Worm (Caenorhabditis elegans): ENCODE results near the gene nspg-9.

The nspg-9 gene

DNA sequence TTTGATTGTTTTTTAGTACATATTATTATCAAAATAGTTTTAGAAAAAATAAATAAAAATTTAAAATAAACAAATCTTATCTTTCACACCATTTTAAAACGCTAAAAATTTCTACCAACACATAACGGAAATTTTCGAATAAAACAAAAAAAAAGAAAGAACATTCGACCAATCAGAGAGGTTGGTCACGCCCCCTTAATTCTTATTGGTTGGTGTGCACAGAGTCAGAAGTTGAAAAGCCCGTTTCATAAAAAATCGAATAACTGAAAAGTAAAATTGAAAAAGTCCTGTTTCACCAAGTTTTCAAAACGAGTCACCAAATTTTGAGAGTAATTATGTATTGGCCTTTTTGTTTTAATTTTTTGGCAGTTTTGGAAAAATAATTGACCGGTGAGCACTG lies 34.4 kb downstream of the nspg-9 start:
- TF ChIP-seq sea-1 (GFP tag; conservative IDR thresholded peaks at IDR 0.05) = no peak
- TF ChIP-seq ceh-13 (GFP tag; optimal IDR thresholded peaks at IDR 0.05) = no peak
- no peak for TF ChIP-seq tra-4 (tag; optimal IDR thresholded peaks at IDR 0.05)
- TF ChIP-seq ceh-36 (tag; optimal IDR thresholded peaks at IDR 0.05) = no peak
- TF ChIP-seq ets-7 (tag; optimal IDR thresholded peaks at IDR 0.05) = no peak
- TF ChIP-seq hnd-1 (tag; optimal IDR thresholded peaks at IDR 0.05) = no peak
- no peak for TF ChIP-seq ama-1 (optimal IDR thresholded peaks at IDR 0.05)
- TF ChIP-seq pes-1 (GFP tag; IDR thresholded peaks at IDR 0.05) = no peak
- no peak for TF ChIP-seq aly-1 (tag; optimal IDR thresholded peaks at IDR 0.05)
- no peak for TF ChIP-seq F13C5.2 (tag; optimal IDR thresholded peaks at IDR 0.05)
- TF ChIP-seq tbx-37 (GFP tag; conservative IDR thresholded peaks at IDR 0.05) = no peak
- no peak for TF ChIP-seq hmbx-1 (tag; optimal IDR thresholded peaks at IDR 0.05)
- no peak for TF ChIP-seq scrt-1 (GFP tag; IDR thresholded peaks at IDR 0.05)
- TF ChIP-seq flt-1 (GFP tag; IDR thresholded peaks at IDR 0.05) = no peak
- TF ChIP-seq hmg-4 (GFP tag; optimal IDR thresholded peaks at IDR 0.05) = no peak
- TF ChIP-seq tbx-11 (GFP tag; IDR thresholded peaks at IDR 0.05) = no peak
- no peak for TF ChIP-seq B0310.2 (tag; optimal IDR thresholded peaks at IDR 0.05)

DNA sequence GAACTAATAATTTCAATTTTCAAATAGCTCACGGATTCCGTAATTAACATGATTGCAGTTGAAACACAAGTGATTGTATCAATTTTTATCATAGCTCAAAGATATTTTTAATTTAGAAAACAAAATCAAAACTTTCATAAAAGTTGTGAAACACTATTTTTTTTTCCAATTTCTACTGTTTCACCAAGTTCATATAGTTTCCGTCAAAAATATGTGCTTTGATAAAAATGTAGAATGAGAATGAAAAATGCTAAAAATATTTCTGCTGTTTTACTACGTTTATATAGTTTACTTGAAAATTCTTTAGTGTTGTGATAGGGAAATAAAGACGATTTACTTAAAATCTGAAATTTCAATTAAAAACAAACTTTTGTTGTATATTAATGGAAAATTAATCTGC lies 38.8 kb downstream of the nspg-9 start:
- TF ChIP-seq ama-1 (optimal IDR thresholded peaks at IDR 0.05) = no peak

DNA sequence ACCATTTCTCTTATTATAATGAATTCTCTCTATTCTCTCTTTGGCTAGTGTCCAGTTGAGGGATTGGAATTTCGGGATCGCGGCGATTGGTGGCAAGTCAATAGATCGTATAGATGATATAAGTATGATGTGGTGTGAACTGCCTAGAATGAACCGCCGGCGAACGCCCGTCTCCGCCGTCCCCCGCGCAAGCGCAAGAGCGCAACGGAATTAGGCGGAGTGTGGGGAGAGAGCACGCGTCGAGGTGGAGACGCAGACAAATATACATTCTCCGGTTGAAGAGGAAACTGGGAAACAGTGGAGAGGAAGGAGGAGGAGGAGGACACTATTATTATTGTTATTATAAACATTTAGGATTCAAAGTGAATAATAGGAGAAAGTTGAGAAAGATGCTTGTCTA lies 39.8 kb downstream of the nspg-9 start:
- TF ChIP-seq pes-1 (GFP tag; IDR thresholded peaks at IDR 0.05) (no peak), ceh-13 (GFP tag; optimal IDR thresholded peaks at IDR 0.05) (no peak), tbx-37 (GFP tag; conservative IDR thresholded peaks at IDR 0.05) (no peak), tbx-11 (GFP tag; IDR thresholded peaks at IDR 0.05) (no peak), scrt-1 (GFP tag; IDR thresholded peaks at IDR 0.05) (0 out of 2 replicates have a peak, but pooled peaks have one; percentile 13), sea-1 (GFP tag; conservative IDR thresholded peaks at IDR 0.05) (no peak), F13C5.2 (tag; optimal IDR thresholded peaks at IDR 0.05) (no peak)

DNA sequence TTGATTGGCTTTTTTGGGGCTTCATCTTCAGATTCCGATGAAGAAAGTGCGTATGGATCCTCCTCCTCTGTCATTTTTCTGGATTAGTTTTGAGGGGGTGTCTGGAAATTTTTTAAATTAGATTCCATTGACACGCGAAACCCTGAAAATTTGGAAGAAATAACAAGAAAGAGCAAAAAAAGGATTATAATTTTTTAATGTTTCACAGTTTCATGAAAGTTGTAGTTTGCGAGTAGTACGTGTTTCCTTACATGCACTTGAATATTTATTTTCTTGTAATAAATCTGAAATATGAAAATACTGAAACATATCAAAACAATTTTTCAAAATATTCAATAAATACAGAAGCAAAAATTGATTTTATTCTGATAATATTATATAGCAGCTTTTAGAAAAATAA lies 48.4 kb downstream of the nspg-9 start, which contains the start of gene tag-273:
tag-273 (minus strand) TSS at position 101 of the 400 bp plus-strand sequence.
- TF ChIP-seq pes-1 (GFP tag; IDR thresholded peaks at IDR 0.05) = no peak
- no peak for TF ChIP-seq aly-1 (tag; optimal IDR thresholded peaks at IDR 0.05)
- TF ChIP-seq tra-4 (tag; optimal IDR thresholded peaks at IDR 0.05) = no peak
- TF ChIP-seq ama-1 (optimal IDR thresholded peaks at IDR 0.05) = no peak
- TF ChIP-seq F13C5.2 (tag; optimal IDR thresholded peaks at IDR 0.05) = no peak
- TF ChIP-seq hmg-4 (GFP tag; optimal IDR thresholded peaks at IDR 0.05) = no peak
- TF ChIP-seq tbx-11 (GFP tag; IDR thresholded peaks at IDR 0.05) = no peak
- no peak for TF ChIP-seq scrt-1 (GFP tag; IDR thresholded peaks at IDR 0.05)
- TF ChIP-seq flt-1 (GFP tag; IDR thresholded peaks at IDR 0.05) = no peak
- no peak for TF ChIP-seq ceh-13 (GFP tag; optimal IDR thresholded peaks at IDR 0.05)
- no peak for TF ChIP-seq B0310.2 (tag; optimal IDR thresholded peaks at IDR 0.05)
- no peak for TF ChIP-seq sea-1 (GFP tag; conservative IDR thresholded peaks at IDR 0.05)
- TF ChIP-seq hmbx-1 (tag; optimal IDR thresholded peaks at IDR 0.05) = no peak
- TF ChIP-seq hnd-1 (tag; optimal IDR thresholded peaks at IDR 0.05) = no peak
- TF ChIP-seq ceh-36 (tag; optimal IDR thresholded peaks at IDR 0.05) = no peak
- no peak for TF ChIP-seq ets-7 (tag; optimal IDR thresholded peaks at IDR 0.05)
- no peak for TF ChIP-seq tbx-37 (GFP tag; conservative IDR thresholded peaks at IDR 0.05)

DNA sequence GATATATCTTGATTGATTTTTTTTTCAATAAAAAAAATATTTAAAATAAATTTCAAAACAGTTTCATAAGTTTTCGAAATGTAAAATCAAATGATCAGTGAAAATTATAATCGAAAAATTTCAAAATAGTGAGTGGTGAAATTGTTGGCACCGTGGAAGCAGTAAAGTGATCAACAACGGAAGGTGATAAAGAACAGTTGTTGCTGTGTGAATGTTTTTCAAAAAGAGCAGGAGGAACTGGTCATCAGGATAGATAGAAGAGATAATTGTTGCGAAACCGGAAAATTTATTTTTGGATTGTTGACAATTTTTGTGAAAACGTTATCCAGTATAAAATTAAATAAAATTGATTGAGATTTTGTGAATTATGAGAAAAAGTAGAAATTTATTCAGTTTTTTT lies 49.3 kb downstream of the nspg-9 start:
- TF ChIP-seq tbx-37 (GFP tag; conservative IDR thresholded peaks at IDR 0.05) = no peak
- TF ChIP-seq hmg-4 (GFP tag; optimal IDR thresholded peaks at IDR 0.05) = no peak
- no peak for TF ChIP-seq sea-1 (GFP tag; conservative IDR thresholded peaks at IDR 0.05)
- no peak for TF ChIP-seq hnd-1 (tag; optimal IDR thresholded peaks at IDR 0.05)
- no peak for TF ChIP-seq scrt-1 (GFP tag; IDR thresholded peaks at IDR 0.05)
- no peak for TF ChIP-seq B0310.2 (tag; optimal IDR thresholded peaks at IDR 0.05)
- TF ChIP-seq aly-1 (tag; optimal IDR thresholded peaks at IDR 0.05) = no peak
- no peak for TF ChIP-seq pes-1 (GFP tag; IDR thresholded peaks at IDR 0.05)
- no peak for TF ChIP-seq ama-1 (optimal IDR thresholded peaks at IDR 0.05)
- TF ChIP-seq ets-7 (tag; optimal IDR thresholded peaks at IDR 0.05) = no peak
- TF ChIP-seq hmbx-1 (tag; optimal IDR thresholded peaks at IDR 0.05) = no peak
- no peak for TF ChIP-seq ceh-36 (tag; optimal IDR thresholded peaks at IDR 0.05)
- no peak for TF ChIP-seq tbx-11 (GFP tag; IDR thresholded peaks at IDR 0.05)
- no peak for TF ChIP-seq ceh-13 (GFP tag; optimal IDR thresholded peaks at IDR 0.05)
- TF ChIP-seq flt-1 (GFP tag; IDR thresholded peaks at IDR 0.05) = no peak

DNA sequence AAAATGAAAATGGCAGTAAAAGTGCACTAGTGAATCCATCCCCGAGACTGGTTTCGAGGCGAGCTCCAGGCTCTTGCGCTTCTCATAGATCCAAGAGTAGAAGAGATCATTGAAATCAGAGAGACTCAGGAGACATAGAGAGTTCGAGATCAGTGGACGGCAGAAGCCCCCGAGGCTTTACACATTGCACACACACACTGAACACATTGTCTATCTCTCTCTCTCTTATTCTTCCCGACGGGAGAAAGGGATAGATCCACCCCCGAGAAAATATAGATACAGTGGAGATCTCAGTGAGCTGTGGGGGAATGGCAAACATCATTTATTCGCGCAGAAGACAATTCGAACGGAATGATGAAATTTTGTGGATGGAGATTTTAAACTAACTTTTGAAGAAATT lies 50.3 kb downstream of the nspg-9 start:
- no peak for TF ChIP-seq tbx-37 (GFP tag; conservative IDR thresholded peaks at IDR 0.05)
- TF ChIP-seq hmg-4 (GFP tag; optimal IDR thresholded peaks at IDR 0.05) = no peak
- TF ChIP-seq F13C5.2 (tag; optimal IDR thresholded peaks at IDR 0.05) = no peak
- TF ChIP-seq aly-1 (tag; optimal IDR thresholded peaks at IDR 0.05) = no peak

DNA sequence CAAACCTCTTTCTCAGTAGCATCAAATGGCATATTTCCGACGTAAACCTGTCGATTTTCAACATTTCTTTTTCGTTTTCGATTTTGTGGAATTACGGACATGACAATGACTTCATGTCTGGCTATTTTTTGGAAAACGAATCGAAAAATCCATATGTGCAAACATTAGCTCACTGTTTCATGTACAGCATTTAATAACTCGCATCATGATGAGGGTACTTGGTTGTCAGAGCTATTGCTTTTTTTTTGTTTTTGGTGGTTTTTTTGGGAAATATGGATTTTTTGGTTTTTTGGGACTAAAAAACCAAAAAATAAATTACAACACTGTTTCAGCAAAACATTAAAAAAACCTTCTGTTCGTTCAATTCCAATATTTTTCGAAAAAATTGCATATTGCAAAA lies 55.7 kb downstream of the nspg-9 start, which contains the start of gene Y57G11A.5:
Y57G11A.5 (minus strand) TSS at position 101 of the 400 bp plus-strand sequence.
- no peak for TF ChIP-seq tbx-11 (GFP tag; IDR thresholded peaks at IDR 0.05)
- no peak for TF ChIP-seq hmbx-1 (tag; optimal IDR thresholded peaks at IDR 0.05)
